Worm (Caenorhabditis elegans) whole organism, L1 larva: ENCODE results near the gene laf-1.
A peak's percentile ranks its signal among the peaks of the same experiment; 100 is the strongest.

Source experiments
- C04F5.9 ChIP-seq: sonication (generic microtip); optimal IDR thresholded peaks from 2 replicates; lab custom pipeline; 2016; ENCODE audit warnings: missing genetic modification characterization, missing compliant biosample characterization
- C16A3.4 ChIP-seq: fragments of 150-350 bp; optimal IDR thresholded peaks from 2 replicates; lab custom pipeline; 2014; ENCODE audit warnings: missing biosample characterization, missing genetic modification characterization
- F16B12.6 ChIP-seq: fragments of 150-350 bp; optimal IDR thresholded peaks from 2 replicates; lab custom pipeline; 2014; ENCODE audit warnings: missing biosample characterization, missing genetic modification characterization
- aha-1 ChIP-seq: fragments of 150-350 bp; optimal IDR thresholded peaks from 2 replicates; lab custom pipeline; 2014; ENCODE audit warnings: missing biosample characterization, missing genetic modification characterization
- alr-1 ChIP-seq: fragments of 200-800 bp; sonication (Bioruptor generic); optimal IDR thresholded peaks from 2 replicates; lab custom pipeline; 2018; ENCODE audit warnings: borderline replicate concordance, mild to moderate bottlenecking, missing genetic modification characterization, missing compliant biosample characterization
- aly-2 ChIP-seq: fragments of 150-350 bp; optimal IDR thresholded peaks from 2 replicates; lab custom pipeline; 2014; ENCODE audit warnings: missing biosample characterization, missing genetic modification characterization
- ama-1 ChIP-seq: fragments of 150-350 bp; optimal IDR thresholded peaks from 2 replicates; lab custom pipeline; 2014
- ceh-82 ChIP-seq, 3 experiments: fragments of 150-350 bp in 1 of 3; sonication (generic microtip) in 2 of 3; optimal IDR thresholded peaks; 2 replicates each; lab custom pipeline; 2014 to 2017; ENCODE audit warnings: missing biosample characterization in 3 of 3, missing genetic modification characterization in 3 of 3
- ceh-88 ChIP-seq: fragments of 200-800 bp; sonication (Bioruptor generic); IDR thresholded peaks from 2 replicates; pipeline ENCODE4 v1.3.6; 2022; ENCODE audit warnings: missing genetic modification characterization, missing compliant biosample characterization
- efl-1 ChIP-seq, 4 experiments: fragments of 150-350 bp; optimal IDR thresholded peaks in 3 of 4; peaks in 1 of 4; 1 replicate in 1 of 4; 2 replicates in 3 of 4; lab custom pipeline; 2014; ENCODE audit warnings: missing biosample characterization in 2 of 4, missing genetic modification characterization in 2 of 4, missing genetic modification reagents in 2 of 4
- egl-13 ChIP-seq: sonication (generic microtip); optimal IDR thresholded peaks from 2 replicates; lab custom pipeline; 2016; ENCODE audit warnings: missing genotype, missing genetic modification reagents, missing genetic modification characterization, missing compliant biosample characterization
- elt-2 ChIP-seq: sonication (generic microtip); optimal IDR thresholded peaks from 2 replicates; lab custom pipeline; 2016; ENCODE audit warnings: missing genetic modification characterization, mild to moderate bottlenecking, inconsistent platforms, missing compliant biosample characterization, missing genetic modification reagents
- elt-3 ChIP-seq, 6 experiments: fragments of 150-350 bp in 1 of 6; sonication (generic microtip); optimal IDR thresholded peaks; 2 replicates each; lab custom pipeline; 2017 to 2018; ENCODE audit warnings: missing biosample characterization in 6 of 6, missing genetic modification characterization in 6 of 6, inconsistent platforms in 1 of 6
- ets-5 ChIP-seq: fragments of 200-800 bp; sonication (Bioruptor generic); IDR thresholded peaks from 2 replicates; pipeline ENCODE4 v1.3.6; 2022; ENCODE audit warnings: missing genetic modification characterization, missing compliant biosample characterization
- fkh-10 ChIP-seq: sonication (generic microtip); optimal IDR thresholded peaks from 2 replicates; lab custom pipeline; 2017; ENCODE audit warnings: missing biosample characterization, missing genetic modification reagents, missing genetic modification characterization
- fos-1 ChIP-seq: fragments of 150-350 bp; optimal IDR thresholded peaks from 2 replicates; lab custom pipeline; 2014; ENCODE audit warnings: missing biosample characterization, missing genetic modification characterization
- grh-1 ChIP-seq: fragments of 200-800 bp; sonication (Bioruptor generic); IDR thresholded peaks from 2 replicates; pipeline ENCODE4 v1.3.6; 2022; ENCODE audit warnings: missing genetic modification reagents, missing genetic modification characterization, missing compliant biosample characterization
- lin-13 ChIP-seq: fragments of 150-350 bp; optimal IDR thresholded peaks from 2 replicates; lab custom pipeline; 2014; ENCODE audit warnings: missing biosample characterization, missing genetic modification reagents, missing genetic modification characterization
- lin-39 ChIP-seq: fragments of 150-350 bp; optimal IDR thresholded peaks from 2 replicates; lab custom pipeline; 2014; ENCODE audit warnings: missing biosample characterization, missing genetic modification reagents, missing genetic modification characterization
- mab-9 ChIP-seq: fragments of 200-800 bp; sonication (Bioruptor generic); IDR thresholded peaks from 2 replicates; pipeline ENCODE4 v1.3.6; 2022; ENCODE audit warnings: missing genetic modification reagents, missing genetic modification characterization, missing compliant biosample characterization
- nhr-12 ChIP-seq: sonication (generic microtip); optimal IDR thresholded peaks from 2 replicates; lab custom pipeline; 2017; ENCODE audit warnings: missing biosample characterization, missing genetic modification characterization
- nhr-20 ChIP-seq: sonication (generic microtip); optimal IDR thresholded peaks from 2 replicates; lab custom pipeline; 2016; ENCODE audit warnings: mild to moderate bottlenecking, missing genetic modification characterization, missing compliant biosample characterization
- nhr-237 ChIP-seq: fragments of 150-350 bp; optimal IDR thresholded peaks from 2 replicates; lab custom pipeline; 2014; ENCODE audit warnings: missing biosample characterization, missing genetic modification characterization
- nhr-47 ChIP-seq: sonication (generic microtip); optimal IDR thresholded peaks from 2 replicates; lab custom pipeline; 2016; ENCODE audit warnings: mild to moderate bottlenecking, missing genetic modification characterization, moderate library complexity, missing compliant biosample characterization
- nhr-71 ChIP-seq: sonication (generic microtip); optimal IDR thresholded peaks from 2 replicates; lab custom pipeline; 2016; ENCODE audit warnings: mild to moderate bottlenecking, missing genetic modification characterization, moderate library complexity, missing compliant biosample characterization
- nhr-76 ChIP-seq: sonication (generic microtip); optimal IDR thresholded peaks from 2 replicates; lab custom pipeline; 2017; ENCODE audit warnings: missing biosample characterization, missing genetic modification characterization
- nhr-84 ChIP-seq: sonication (generic microtip); optimal IDR thresholded peaks from 2 replicates; lab custom pipeline; 2017; ENCODE audit warnings: missing biosample characterization, missing genetic modification characterization
- nhr-85 ChIP-seq: sonication (generic microtip); peaks from one replicate; lab custom pipeline; 2016; ENCODE audit warnings: missing genetic modification characterization, inconsistent platforms, missing compliant biosample characterization
- nhr-90 ChIP-seq: sonication (generic microtip); optimal IDR thresholded peaks from 2 replicates; lab custom pipeline; 2016; ENCODE audit warnings: mild to moderate bottlenecking, missing genetic modification characterization, missing compliant biosample characterization; ENCODE audit not compliant: poor library complexity
- pag-3 ChIP-seq: sonication (generic microtip); optimal IDR thresholded peaks from 2 replicates; lab custom pipeline; 2017; ENCODE audit warnings: missing genetic modification characterization, mild to moderate bottlenecking, missing compliant biosample characterization, antibody characterized with exemption, borderline replicate concordance; ENCODE audit not compliant: insufficient read depth
- pax-3 ChIP-seq: fragments of 200-800 bp; sonication (Bioruptor generic); optimal IDR thresholded peaks from 2 replicates; lab custom pipeline; 2018; ENCODE audit warnings: mild to moderate bottlenecking, missing genetic modification characterization, moderate library complexity, missing compliant biosample characterization
- pqm-1 ChIP-seq: sonication (generic microtip); optimal IDR thresholded peaks from 3 replicates; lab custom pipeline; 2017; ENCODE audit warnings: missing biosample characterization, missing genetic modification characterization
- skn-1 ChIP-seq: fragments of 150-350 bp; optimal IDR thresholded peaks from 2 replicates; lab custom pipeline; 2014; ENCODE audit warnings: missing biosample characterization, missing genetic modification characterization
- snpc-4 ChIP-seq: fragments of 150-350 bp; optimal IDR thresholded peaks from 2 replicates; lab custom pipeline; 2014; ENCODE audit warnings: missing biosample characterization, missing genetic modification characterization
- snu-23 ChIP-seq: sonication (generic microtip); optimal IDR thresholded peaks from 2 replicates; lab custom pipeline; 2016; ENCODE audit warnings: missing genetic modification characterization, missing compliant biosample characterization
- sptf-1 ChIP-seq: fragments of 150-350 bp; optimal IDR thresholded peaks from 2 replicates; lab custom pipeline; 2014; ENCODE audit warnings: missing biosample characterization, missing genetic modification characterization
- swsn-7 ChIP-seq: sonication (generic microtip); optimal IDR thresholded peaks from 2 replicates; lab custom pipeline; 2016; ENCODE audit warnings: missing genetic modification characterization, missing compliant biosample characterization
- tbx-2 ChIP-seq: sonication (generic microtip); optimal IDR thresholded peaks from 2 replicates; lab custom pipeline; 2016; ENCODE audit warnings: missing genetic modification characterization, missing compliant biosample characterization
- tlp-1 ChIP-seq: fragments of 150-350 bp; optimal IDR thresholded peaks from 2 replicates; lab custom pipeline; 2014; ENCODE audit warnings: missing biosample characterization, missing genetic modification characterization
- unc-30 ChIP-seq: sonication (generic microtip); optimal IDR thresholded peaks from 2 replicates; lab custom pipeline; 2017; ENCODE audit warnings: missing biosample characterization, missing genetic modification characterization
- unc-62 ChIP-seq: fragments of 150-350 bp; optimal IDR thresholded peaks from 2 replicates; lab custom pipeline; 2014; ENCODE audit warnings: missing biosample characterization, missing genetic modification reagents, missing genetic modification characterization
- unc-86 ChIP-seq: sonication (generic microtip); optimal IDR thresholded peaks from 2 replicates; lab custom pipeline; 2016; ENCODE audit warnings: missing genetic modification characterization, missing compliant biosample characterization
- unc-98 ChIP-seq: fragments of 200-800 bp; sonication (Bioruptor generic); IDR thresholded peaks from 2 replicates; pipeline ENCODE4 v1.3.6; 2022; ENCODE audit warnings: missing genetic modification characterization, missing compliant biosample characterization
- vab-15 ChIP-seq: sonication (generic microtip); optimal IDR thresholded peaks from 2 replicates; lab custom pipeline; 2017; ENCODE audit warnings: missing genotype, mild to moderate bottlenecking, missing genetic modification characterization, missing compliant biosample characterization
- xbp-1 ChIP-seq: sonication (generic microtip); optimal IDR thresholded peaks from 2 replicates; lab custom pipeline; 2016; ENCODE audit warnings: missing genetic modification characterization, missing compliant biosample characterization
- zip-4 ChIP-seq: fragments of 200-800 bp; sonication (Bioruptor generic); optimal IDR thresholded peaks from 2 replicates; lab custom pipeline; 2018; ENCODE audit warnings: mild to moderate bottlenecking, missing genetic modification characterization, moderate library complexity, missing compliant biosample characterization
- ztf-11 ChIP-seq, 2 experiments: sonication (generic microtip); optimal IDR thresholded peaks; 2 replicates each; lab custom pipeline; 2016 to 2017; ENCODE audit warnings: missing genetic modification characterization in 2 of 2, missing biosample characterization in 1 of 2, missing compliant biosample characterization in 1 of 2

The laf-1 gene

ce11 chrIII:2814919-2815554, 36.2 kb upstream of the laf-1 start, which contains the start of gene tufm-1 (continued):
- TF ChIP-seq unc-30 (tag; lab: Kevin White, UChicago): no peak
- TF ChIP-seq vab-15 (tag; lab: Kevin White, UChicago): no peak
- TF ChIP-seq grh-1: no peak
- no peak for TF ChIP-seq nhr-76 (tag; lab: Kevin White, UChicago)
- TF ChIP-seq F16B12.6 (tag; lab: Kevin White, UChicago): peak; percentile 95
- peak; percentile 21 for TF ChIP-seq elt-2 (tag; lab: Kevin White, UChicago)
- TF ChIP-seq ceh-88: no peak
- TF ChIP-seq ets-5 (GFP tag; lab: Robert Waterston, UW): no peak
- no peak for TF ChIP-seq aly-2 (tag; lab: Kevin White, UChicago)
- no peak for TF ChIP-seq lin-39 (tag; lab: Kevin White, UChicago)
- TF ChIP-seq nhr-237: no peak

DNA sequence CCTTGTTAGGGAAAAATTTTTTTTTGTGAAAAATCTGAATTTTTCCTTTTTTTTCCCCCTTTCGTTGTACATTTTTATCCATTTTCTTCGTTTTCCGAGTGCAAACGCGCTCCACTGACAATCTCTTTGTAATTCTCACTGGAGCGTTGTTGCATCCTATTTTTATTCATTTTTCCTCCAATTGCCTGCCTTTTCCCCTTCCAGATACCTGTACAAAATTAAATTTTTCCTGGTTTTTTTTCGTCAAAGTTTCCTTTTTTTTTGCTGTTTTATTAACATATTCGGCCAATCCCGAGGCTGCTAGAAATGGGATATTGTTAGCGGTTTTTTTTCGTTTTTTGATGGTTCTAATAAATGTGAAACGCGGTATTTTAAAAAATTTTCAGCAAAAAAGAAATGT, 32.6 kb upstream of the laf-1 start:
- TF ChIP-seq nhr-71 (tag; lab: Kevin White, UChicago): peak; percentile 7
- no peak for TF ChIP-seq ceh-82 (tag; optimal IDR thresholded peaks at IDR 0.05; lab: Kevin White, UChicago)
- no peak for TF ChIP-seq pqm-1
- TF ChIP-seq efl-1 (optimal IDR thresholded peaks at IDR 0.05; lab: Kevin White, UChicago): peak; percentile 5 to 6
- TF ChIP-seq efl-1 (GFP tag; optimal IDR thresholded peaks at IDR 0.05 in 1 of 2; lab: Kevin White, UChicago): no peak
- TF ChIP-seq ztf-11 (tag; optimal IDR thresholded peaks at IDR 0.05; lab: Kevin White, UChicago): no peak
- TF ChIP-seq egl-13 (tag; lab: Kevin White, UChicago): no peak
- TF ChIP-seq unc-98 (GFP tag; lab: Robert Waterston, UW): no peak
- TF ChIP-seq sptf-1 (tag; lab: Kevin White, UChicago): no peak
- no peak for TF ChIP-seq xbp-1 (tag; lab: Kevin White, UChicago)
- peak; percentile 23 for TF ChIP-seq aly-2 (tag; lab: Kevin White, UChicago)
- TF ChIP-seq, all 84 proteins: peak for 3

DNA sequence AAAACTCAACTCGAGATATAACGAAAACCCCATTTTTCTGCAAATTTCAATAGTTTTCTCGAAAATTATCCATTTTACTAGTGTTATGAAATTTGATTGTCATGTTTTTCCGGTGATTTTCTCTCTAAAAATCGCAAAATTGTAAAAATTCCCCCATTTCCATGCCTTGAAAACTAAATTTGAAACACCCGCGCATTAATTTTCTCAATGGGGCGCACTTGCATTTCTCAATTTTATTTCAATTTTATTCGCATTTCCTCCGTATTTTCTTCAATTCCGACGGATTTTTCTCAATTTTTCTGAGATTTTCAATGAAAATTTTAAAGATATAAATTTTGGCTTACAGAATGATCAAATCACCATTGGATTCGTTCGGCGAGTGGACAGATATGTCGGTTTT, 26.2 kb upstream of the laf-1 start, which contains the start of gene Y71H2AM.3:
Gene Y71H2AM.3 (plus strand): TSS at position 347 of the 400 bp plus-strand sequence.
- no peak for TF ChIP-seq fkh-10 (GFP tag; lab: Kevin White, UChicago)
- TF ChIP-seq C04F5.9 (tag; lab: Kevin White, UChicago): peak; percentile 40
- peak; percentile 10 for TF ChIP-seq zip-4 (GFP tag; lab: Kevin White, UChicago)
- no peak for TF ChIP-seq elt-2 (tag; lab: Kevin White, UChicago)
- no peak for TF ChIP-seq pag-3 (tag; lab: Kevin White, UChicago)
- no peak for TF ChIP-seq ets-5 (GFP tag; lab: Robert Waterston, UW)
- peak; percentile 75 for TF ChIP-seq nhr-47 (tag; lab: Kevin White, UChicago)
- peak; percentile 37 for TF ChIP-seq F16B12.6 (tag; lab: Kevin White, UChicago)
- peak; percentile 1 for TF ChIP-seq ama-1 (lab: Kevin White, UChicago)
- peak; percentile 23 for TF ChIP-seq lin-13 (GFP tag; lab: Kevin White, UChicago)
- TF ChIP-seq pqm-1: no peak
- peak; percentile 38 for TF ChIP-seq fos-1
- TF ChIP-seq snpc-4 (tag; lab: Kevin White, UChicago): peak; percentile 4
- no peak for TF ChIP-seq ceh-88
- no peak for TF ChIP-seq alr-1
- TF ChIP-seq tbx-2 (tag; lab: Kevin White, UChicago): peak; percentile 35
- no peak for TF ChIP-seq aha-1 (tag; lab: Kevin White, UChicago)
- no peak for TF ChIP-seq nhr-237
- no peak for TF ChIP-seq tlp-1 (tag; lab: Kevin White, UChicago)
- TF ChIP-seq unc-62 (GFP tag; lab: Kevin White, UChicago): no peak
- TF ChIP-seq C16A3.4: peak; percentile 6
- TF ChIP-seq egl-13 (tag; lab: Kevin White, UChicago): no peak
- TF ChIP-seq unc-86: peak; percentile 23
- no peak for TF ChIP-seq mab-9
- TF ChIP-seq ceh-82 (tag; optimal IDR thresholded peaks at IDR 0.05; lab: Kevin White, UChicago): peak in 2 of 3 experiments; percentile 25 to 67
- TF ChIP-seq nhr-20: peak; percentile 27
- TF ChIP-seq swsn-7 (tag; lab: Kevin White, UChicago): peak; percentile 41
- no peak for TF ChIP-seq pax-3
- TF ChIP-seq elt-3 (tag; optimal IDR thresholded peaks at IDR 0.05; lab: Kevin White, UChicago): peak in 1 of 6 experiments; percentile 37
- TF ChIP-seq xbp-1 (tag; lab: Kevin White, UChicago): peak; percentile 52
- TF ChIP-seq nhr-12 (tag; lab: Kevin White, UChicago): no peak
- TF ChIP-seq vab-15 (tag; lab: Kevin White, UChicago): peak; percentile 32
- TF ChIP-seq skn-1 (tag; lab: Kevin White, UChicago): no peak
- no peak for TF ChIP-seq nhr-85 (tag; lab: Kevin White, UChicago)
- TF ChIP-seq nhr-90 (tag; lab: Kevin White, UChicago): peak; percentile 30
- TF ChIP-seq nhr-84 (tag; lab: Kevin White, UChicago): no peak
- TF ChIP-seq snu-23: peak; percentile 43
